Worm (Caenorhabditis elegans): Measurements from ENCODE around the gene C02G6.2.
A peak's percentile ranks its signal among the peaks of the same experiment; 100 is the strongest.

The C02G6.2 gene

DNA sequence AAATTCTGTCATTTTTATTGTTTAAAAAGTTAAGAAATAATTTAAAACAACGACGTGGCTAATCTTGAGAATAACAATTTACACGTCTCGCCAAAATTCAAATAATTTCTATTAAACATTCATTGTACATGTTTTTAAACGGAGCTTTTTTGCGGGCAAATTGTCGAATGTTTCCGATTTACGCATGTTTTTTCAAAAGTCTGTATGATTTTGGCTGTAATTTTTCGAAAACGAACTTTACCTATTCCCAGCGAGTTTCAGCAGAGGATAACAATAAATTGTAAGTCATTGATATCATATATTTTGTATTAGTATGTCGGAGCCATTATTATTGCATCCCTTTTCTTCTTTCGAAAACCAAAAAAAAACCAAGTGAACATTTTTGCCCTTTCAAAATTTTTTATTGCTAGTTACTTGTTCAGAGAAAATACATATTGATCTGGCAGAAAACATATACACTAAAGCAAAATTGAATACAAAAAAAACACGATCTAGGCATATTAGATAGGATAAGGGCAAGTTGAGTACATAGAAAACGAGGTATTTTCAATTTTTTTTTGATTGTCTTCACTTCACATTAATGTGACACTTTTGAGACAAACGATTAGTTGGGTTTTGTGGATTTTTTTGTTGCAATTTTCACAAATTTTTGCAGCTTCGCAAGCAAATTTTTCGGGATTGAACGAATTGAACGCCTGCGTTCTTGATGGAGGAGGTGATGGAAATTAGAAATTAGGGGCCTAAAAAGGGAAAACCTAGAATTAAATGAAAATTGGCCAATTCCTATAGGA lies 33.1 kb upstream of the C02G6.2 start, which contains the start of gene F26F12.2 (continued):
- TF ChIP-seq C17E4.6 (GFP tag; IDR thresholded peaks at IDR 0.05) (no peak), F52B5.7 (tag; optimal IDR thresholded peaks at IDR 0.05) (no peak), ztf-28 (GFP tag; IDR thresholded peaks at IDR 0.05) (peak; percentile 10; the same call in 1 of the 2 replicates), mes-4 (tag; optimal IDR thresholded peaks at IDR 0.05) (no peak), dpl-1 (GFP tag; optimal IDR thresholded peaks at IDR 0.05) (no peak), nfya-1 (tag; optimal IDR thresholded peaks at IDR 0.05; ENCODE audit: borderline replicate concordance, insufficient read depth) (no peak), cebp-1 (GFP tag; IDR thresholded peaks at IDR 0.05) (no peak; the same call in none of the 2 replicates), cebp-1 (tag; optimal IDR thresholded peaks at IDR 0.05) (peak; percentile 69), atf-7 (tag; optimal IDR thresholded peaks at IDR 0.05) (peak; percentile 19), let-607 (tag; optimal IDR thresholded peaks at IDR 0.05) (no peak), egrh-3 (GFP tag; IDR thresholded peaks at IDR 0.05) (no peak), K12H6.12 (tag; optimal IDR thresholded peaks at IDR 0.05) (no peak), rpc-1 (optimal IDR thresholded peaks at IDR 0.05) (no peak), rpc-1 (tag; optimal IDR thresholded peaks at IDR 0.05) (no peak), cebp-2 (GFP tag; IDR thresholded peaks at IDR 0.05) (0 out of 2 replicates have a peak, but pooled peaks have one; percentile 41), nfyb-1 (GFP tag; IDR thresholded peaks at IDR 0.05) (no peak; the same call in 1 of the 2 replicates), lin-26 (GFP tag; IDR thresholded peaks at IDR 0.05) (no peak), hlh-12 (tag; optimal IDR thresholded peaks at IDR 0.05) (no peak), mel-28 (tag; optimal IDR thresholded peaks at IDR 0.05; ENCODE audit: borderline replicate concordance) (peak; percentile 77), madf-6 (GFP tag; IDR thresholded peaks at IDR 0.05) (0 out of 2 replicates have a peak, but pooled peaks have one; percentile 4), repo-1 (tag; optimal IDR thresholded peaks at IDR 0.05) (peak; percentile 48), hmg-1.2 (GFP tag; IDR thresholded peaks at IDR 0.05) (no peak), gei-17 (GFP tag; optimal IDR thresholded peaks at IDR 0.05) (no peak), lin-40 (tag; optimal IDR thresholded peaks at IDR 0.05) (peak; percentile 50), F57C9.4 (tag; optimal IDR thresholded peaks at IDR 0.05) (peak; percentile 46), attf-5 (GFP tag; optimal IDR thresholded peaks at IDR 0.05) (peak; percentile 43), hsf-1 (GFP tag; IDR thresholded peaks at IDR 0.05) (peak; percentile 8; the same call in 1 of the 2 replicates), hrde-1 (tag; optimal IDR thresholded peaks at IDR 0.05; ENCODE audit: borderline replicate concordance) (no peak)

DNA sequence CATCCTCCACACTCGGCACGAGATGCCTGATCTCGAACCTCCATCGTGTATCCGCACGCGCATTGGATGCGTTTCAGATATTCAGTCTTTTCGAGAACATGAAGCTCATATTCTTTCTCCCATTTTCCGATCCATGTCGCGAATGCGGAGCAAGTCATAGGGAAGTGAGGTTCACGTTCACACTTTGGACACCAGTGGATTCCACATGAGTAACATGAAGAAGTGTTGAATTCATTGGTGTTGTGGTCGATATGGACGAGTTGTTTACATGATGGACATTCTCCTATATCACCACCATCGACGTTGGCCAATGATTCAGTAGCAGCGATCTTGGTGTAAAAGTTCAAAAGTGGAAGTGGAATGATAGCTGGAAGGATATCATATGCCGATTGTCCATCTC lies 30.9 kb upstream of the C02G6.2 start:
- TF ChIP-seq cebp-2 (GFP tag; IDR thresholded peaks at IDR 0.05) (no peak), aptf-2 (GFP tag; conservative IDR thresholded peaks at IDR 0.05) (no peak), hmg-20 (GFP tag; IDR thresholded peaks at IDR 0.05) (no peak), snpc-3.4 (tag; optimal IDR thresholded peaks at IDR 0.05) (no peak), F23B12.7 (tag; optimal IDR thresholded peaks at IDR 0.05; ENCODE audit: insufficient read depth) (no peak), nhr-27 (tag; optimal IDR thresholded peaks at IDR 0.05) (no peak), Y56A3A.18 (GFP tag; IDR thresholded peaks at IDR 0.05) (no peak), aptf-3 (GFP tag; IDR thresholded peaks at IDR 0.05) (no peak), repo-1 (tag; optimal IDR thresholded peaks at IDR 0.05) (no peak), lin-35 (GFP tag; optimal IDR thresholded peaks at IDR 0.05) (peak in 1 of 3 experiments; percentile 10), F49E8.2 (tag; optimal IDR thresholded peaks at IDR 0.05; ENCODE audit: insufficient read depth) (no peak), ccch-3 (GFP tag; optimal IDR thresholded peaks at IDR 0.05) (no peak), zfh-2 (GFP tag; conservative IDR thresholded peaks at IDR 0.05) (peak; percentile 4; the same call in 1 of the 2 replicates), snpc-4 (GFP tag; optimal IDR thresholded peaks at IDR 0.05) (no peak), snpc-4 (tag; optimal IDR thresholded peaks at IDR 0.05) (no peak), sptf-2 (GFP tag; optimal IDR thresholded peaks at IDR 0.05) (no peak), lin-40 (tag; optimal IDR thresholded peaks at IDR 0.05) (no peak), gei-17 (GFP tag; optimal IDR thresholded peaks at IDR 0.05) (no peak), F52B5.7 (tag; optimal IDR thresholded peaks at IDR 0.05) (no peak), madf-3 (GFP tag; IDR thresholded peaks at IDR 0.05) (no peak), hrde-1 (tag; optimal IDR thresholded peaks at IDR 0.05; ENCODE audit: borderline replicate concordance) (no peak), K12H6.12 (tag; optimal IDR thresholded peaks at IDR 0.05) (no peak), snpc-1.1 (tag; optimal IDR thresholded peaks at IDR 0.05; ENCODE audit: insufficient read depth) (no peak), Y95B8A.8 (GFP tag; IDR thresholded peaks at IDR 0.05) (no peak), F57C9.4 (tag; optimal IDR thresholded peaks at IDR 0.05) (no peak)

Measured in whole organism, young adult.